Fruit fly (Drosophila melanogaster): ENCODE data around the gene HLH4C.
A peak's percentile ranks its signal among the peaks of the same experiment; 100 is the strongest.

Gene HLH4C

DNA sequence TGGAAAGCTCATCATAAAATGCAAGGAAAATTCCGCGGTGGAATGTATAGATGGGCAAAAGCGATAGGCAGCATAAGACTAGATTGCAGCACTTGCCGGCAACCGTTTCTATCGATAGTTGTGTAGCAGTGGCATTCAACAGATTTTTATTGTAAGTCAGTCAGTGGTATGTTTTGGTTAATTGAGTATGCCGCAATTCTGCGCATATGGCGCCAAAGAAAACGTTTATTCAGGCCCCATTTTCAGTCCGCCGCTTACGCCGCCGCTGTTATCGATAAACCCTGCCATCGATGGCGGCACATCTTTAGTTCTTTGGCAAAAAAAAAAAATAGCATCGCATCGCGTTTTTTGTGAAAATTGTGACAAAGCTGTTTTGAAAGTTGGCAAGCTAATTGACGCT is 2.5 kb upstream of the HLH4C start, which contains the start of the genes Cbp80 and Torsin (continued):
- TF ChIP-seq unc-4 (GFP tag; IDR thresholded peaks at IDR 0.05; ENCODE audit: partially characterized antibody) (peak; percentile 83), Fer3 (tag; optimal IDR thresholded peaks at IDR 0.05) (no peak), cato (GFP tag; optimal IDR thresholded peaks at IDR 0.05; ENCODE audit: borderline replicate concordance) (no peak), BEAF-32 (GFP tag; optimal IDR thresholded peaks at IDR 0.05) (peak; percentile 81), D (optimal IDR thresholded peaks at IDR 0.05) (peak; percentile 19), D (GFP tag; optimal IDR thresholded peaks at IDR 0.05) (no peak), YL-1 (GFP tag; optimal IDR thresholded peaks at IDR 0.05) (peak; percentile 7), GATAe (GFP tag; conservative IDR thresholded peaks at IDR 0.05) (no peak), CG10462 (GFP tag; optimal IDR thresholded peaks at IDR 0.05) (no peak), sna (GFP tag; IDR thresholded peaks at IDR 0.05; ENCODE audit: partially characterized antibody) (peak; percentile 93), nerfin-2 (GFP tag; IDR thresholded peaks at IDR 0.05; ENCODE audit: partially characterized antibody) (peak; percentile 93), CG5953 (GFP tag; IDR thresholded peaks at IDR 0.05) (no peak), CG11247 (GFP tag; IDR thresholded peaks at IDR 0.05) (no peak), amos (GFP tag; IDR thresholded peaks at IDR 0.05; ENCODE audit: partially characterized antibody) (peak; percentile 77), CG12744 (GFP tag; optimal IDR thresholded peaks at IDR 0.05) (no peak), Ets65A (GFP tag) (peak; percentile 83), MESR4 (GFP tag; optimal IDR thresholded peaks at IDR 0.05) (peak; percentile 43), CG14441 (GFP tag; IDR thresholded peaks at IDR 0.05) (0 out of 2 replicates have a peak, but pooled peaks have one; percentile 31), wek (GFP tag; optimal IDR thresholded peaks at IDR 0.05) (peak; percentile 14), ind (GFP tag; optimal IDR thresholded peaks at IDR 0.05) (no peak), HmgZ (tag; optimal IDR thresholded peaks at IDR 0.05) (peak; percentile 19), CG4617 (GFP tag; optimal IDR thresholded peaks at IDR 0.05; ENCODE audit: borderline replicate concordance) (peak; percentile 12), exex (tag; optimal IDR thresholded peaks at IDR 0.05) (no peak), E2f2 (GFP tag; IDR thresholded peaks at IDR 0.05) (peak; percentile 54), nmo (GFP tag; optimal IDR thresholded peaks at IDR 0.05) (peak; percentile 42), MBD-R2 (GFP tag; IDR thresholded peaks at IDR 0.05) (peak; percentile 83), knrl (GFP tag; IDR thresholded peaks at IDR 0.05; ENCODE audit: partially characterized antibody) (peak; percentile 84), CG2116 (GFP tag; optimal IDR thresholded peaks at IDR 0.05) (peak; percentile 77), wdn (GFP tag; IDR thresholded peaks at IDR 0.05) (no peak), H2.0 (GFP tag; IDR thresholded peaks at IDR 0.05) (0 out of 2 replicates have a peak, but pooled peaks have one; percentile 16), Dref (GFP tag; IDR thresholded peaks at IDR 0.05) (peak; percentile 73), slbo (GFP tag; IDR thresholded peaks at IDR 0.05) (peak; percentile 48; the same call in 1 of the 2 replicates), CG32772 (GFP tag; IDR thresholded peaks at IDR 0.05) (peak; percentile 68), zen2 (GFP tag; IDR thresholded peaks at IDR 0.05; ENCODE audit: partially characterized antibody) (peak; percentile 73; the same call in 2 of the 3 replicates), Antp (GFP tag; optimal IDR thresholded peaks at IDR 0.05) (peak; percentile 33), CG10959 (GFP tag; IDR thresholded peaks at IDR 0.05) (no peak), mld (GFP tag; IDR thresholded peaks at IDR 0.05; ENCODE audit: partially characterized antibody) (peak; percentile 81), Dfd (GFP tag; optimal IDR thresholded peaks at IDR 0.05) (no peak), CG9727 (GFP tag; optimal IDR thresholded peaks at IDR 0.05) (peak; percentile 1), Ssrp (tag; optimal IDR thresholded peaks at IDR 0.05) (no peak), zfh2 (GFP tag; optimal IDR thresholded peaks at IDR 0.05) (peak; percentile 7), CG34224 (GFP tag; IDR thresholded peaks at IDR 0.05; ENCODE audit: partially characterized antibody) (peak; percentile 90), CG17829 (tag; optimal IDR thresholded peaks at IDR 0.05) (peak; percentile 11), Sry-δ (GFP tag; optimal IDR thresholded peaks at IDR 0.05) (peak; percentile 92), bbx (GFP tag; IDR thresholded peaks at IDR 0.05; ENCODE audit: partially characterized antibody) (peak; percentile 83), CG2120 (GFP tag; optimal IDR thresholded peaks at IDR 0.05) (peak; percentile 30), Deaf1 (tag; optimal IDR thresholded peaks at IDR 0.05) (no peak), vvl (GFP tag; IDR thresholded peaks at IDR 0.05) (peak; percentile 21; the same call in 1 of the 2 replicates), Dp (GFP tag; optimal IDR thresholded peaks at IDR 0.05) (peak; percentile 46), chinmo (GFP tag; IDR thresholded peaks at IDR 0.05; ENCODE audit: partially characterized antibody) (peak; percentile 84; the same call in 2 of the 4 replicates)

All from whole organism, embryonic.